Fruit fly (Drosophila melanogaster) whole organism, embryonic: ENCODE results near the gene Acat1.
A peak's percentile ranks its signal among the peaks of the same experiment; 100 is the strongest.

Experiments used
- Bdp1 ChIP-seq: fragments of 200-800 bp; sonication (Bioruptor generic); optimal IDR thresholded peaks from 3 replicates; lab custom pipeline; 2016; ENCODE audit warnings: missing biosample characterization, missing genetic modification characterization
- CG10274 ChIP-seq: fragments of 200-800 bp; sonication (Bioruptor generic); optimal IDR thresholded peaks from 3 replicates; lab custom pipeline; 2017; ENCODE audit warnings: missing biosample characterization, mild to moderate bottlenecking, missing genetic modification characterization
- CG11085 ChIP-seq: fragments of 200-800 bp; sonication (Bioruptor generic); IDR thresholded peaks from 2 replicates; pipeline ENCODE4 v1.3.6; 2022; ENCODE audit warnings: missing biosample characterization, missing genetic modification characterization
- CG12104 ChIP-seq: fragments of 200-800 bp; sonication (Bioruptor generic); optimal IDR thresholded peaks from 3 replicates; lab custom pipeline; 2016; ENCODE audit warnings: missing biosample characterization, missing genetic modification characterization
- CG12744 ChIP-seq: fragments of 200-800 bp; sonication (Bioruptor generic); optimal IDR thresholded peaks from 2 replicates; lab custom pipeline; 2016; ENCODE audit warnings: missing biosample characterization, missing genetic modification characterization
- CG32767 ChIP-seq: fragments of 200-800 bp; sonication (Bioruptor generic); IDR thresholded peaks from 2 replicates; pipeline ENCODE4 v1.3.6; 2022; ENCODE audit warnings: missing biosample characterization, missing genetic modification characterization
- CG3995 ChIP-seq: fragments of 200-800 bp; sonication (Bioruptor generic); optimal IDR thresholded peaks from 3 replicates; lab custom pipeline; 2016; ENCODE audit warnings: missing biosample characterization, missing genetic modification characterization
- CG6254 ChIP-seq: fragments of 200-800 bp; sonication (Bioruptor generic); optimal IDR thresholded peaks from 3 replicates; lab custom pipeline; 2017; ENCODE audit warnings: mild to moderate bottlenecking, missing biosample characterization, missing genetic modification reagents, missing genetic modification characterization
- CrebB ChIP-seq: fragments of 200-800 bp; sonication (Bioruptor generic); optimal IDR thresholded peaks from 3 replicates; lab custom pipeline; 2018; ENCODE audit warnings: missing biosample characterization, mild to moderate bottlenecking, missing genetic modification characterization
- D19B ChIP-seq: fragments of 200-800 bp; sonication (Bioruptor generic); optimal IDR thresholded peaks from 2 replicates; lab custom pipeline; 2017; ENCODE audit warnings: missing biosample characterization, mild to moderate bottlenecking, missing genetic modification characterization
- Dek ChIP-seq: fragments of 200-800 bp; sonication (Bioruptor generic); optimal IDR thresholded peaks from 3 replicates; lab custom pipeline; 2019; ENCODE audit warnings: missing biosample characterization, mild to moderate bottlenecking, missing genetic modification characterization, moderate library complexity
- Dfd ChIP-seq, 2 experiments: fragments of >200 bp; optimal IDR thresholded peaks; 2 replicates each; lab custom pipeline; 2017; ENCODE audit warnings: missing biosample characterization in 2 of 2, missing genetic modification characterization in 2 of 2
- Dll ChIP-seq: fragments of 200-800 bp; sonication (Bioruptor generic); IDR thresholded peaks from 4 replicates; pipeline ENCODE4 v1.3.6; 2022; ENCODE audit warnings: missing biosample characterization, missing genetic modification characterization; ENCODE audit not compliant: partially characterized antibody
- Elba2 ChIP-seq: fragments of 200-800 bp; sonication (Bioruptor generic); optimal IDR thresholded peaks from 3 replicates; lab custom pipeline; 2016; ENCODE audit warnings: missing biosample characterization, missing genetic modification characterization
- Gsc ChIP-seq: fragments of 200-800 bp; sonication (Bioruptor generic); IDR thresholded peaks from 2 replicates; pipeline ENCODE4 v1.3.6; 2022; ENCODE audit warnings: missing biosample characterization, missing genetic modification characterization
- HLH4C ChIP-seq: fragments of 200-800 bp; sonication (Bioruptor generic); IDR thresholded peaks from 3 replicates; pipeline ENCODE4 v1.3.6; 2022; ENCODE audit warnings: missing biosample characterization, missing genetic modification characterization; ENCODE audit not compliant: partially characterized antibody
- MBD-R2 ChIP-seq: fragments of 200-800 bp; sonication (Bioruptor generic); IDR thresholded peaks from 2 replicates; pipeline ENCODE4 v1.3.6; 2022; ENCODE audit warnings: missing biosample characterization, missing genetic modification characterization
- Mes4 ChIP-seq: fragments of 200-800 bp; sonication (Bioruptor generic); optimal IDR thresholded peaks from 2 replicates; lab custom pipeline; 2016; ENCODE audit warnings: missing biosample characterization, missing genetic modification characterization
- NFAT ChIP-seq: fragments of 200-800 bp; sonication (Bioruptor generic); IDR thresholded peaks from 2 replicates; pipeline ENCODE4 v1.3.6; 2022; ENCODE audit warnings: missing biosample characterization, missing genetic modification characterization
- NfI ChIP-seq: fragments of 200-800 bp; sonication (Bioruptor generic); optimal IDR thresholded peaks from 3 replicates; lab custom pipeline; 2018; ENCODE audit warnings: missing biosample characterization, mild to moderate bottlenecking, missing genetic modification characterization, moderate library complexity
- Sry-δ ChIP-seq: fragments of 200-800 bp; sonication (Bioruptor generic); optimal IDR thresholded peaks from 2 replicates; lab custom pipeline; 2016; ENCODE audit warnings: missing biosample characterization, missing genetic modification characterization
- ac ChIP-seq: fragments of 200-800 bp; sonication (Bioruptor generic); optimal IDR thresholded peaks from 3 replicates; lab custom pipeline; 2017; ENCODE audit warnings: missing biosample characterization, mild to moderate bottlenecking, missing genetic modification characterization
- ap ChIP-seq: fragments of 200-800 bp; sonication (Bioruptor generic); IDR thresholded peaks from 2 replicates; pipeline ENCODE4 v1.3.6; 2022; ENCODE audit warnings: missing biosample characterization, missing genetic modification characterization
- az2 ChIP-seq: fragments of 200-800 bp; sonication (Bioruptor generic); optimal IDR thresholded peaks from 3 replicates; lab custom pipeline; 2016; ENCODE audit warnings: missing biosample characterization, missing genetic modification characterization
- bbx ChIP-seq: fragments of 200-800 bp; sonication (Bioruptor generic); IDR thresholded peaks from 2 replicates; pipeline ENCODE4 v1.3.6; 2022; ENCODE audit warnings: missing biosample characterization, missing genetic modification characterization; ENCODE audit not compliant: partially characterized antibody
- bcd ChIP-seq: fragments of 200-800 bp; sonication (Bioruptor generic); optimal IDR thresholded peaks from 2 replicates; lab custom pipeline; 2017; ENCODE audit warnings: missing biosample characterization, mild to moderate bottlenecking, missing genetic modification characterization
- bowl ChIP-seq: fragments of 200-800 bp; sonication (Bioruptor generic); IDR thresholded peaks from 2 replicates; pipeline ENCODE4 v1.3.6; 2022; ENCODE audit warnings: missing biosample characterization, missing genetic modification characterization
- cas ChIP-seq: fragments of 200-800 bp; sonication (Bioruptor generic); IDR thresholded peaks from 2 replicates; pipeline ENCODE4 v1.3.6; 2022; ENCODE audit warnings: missing biosample characterization, missing genetic modification characterization
- cato ChIP-seq: fragments of 200-800 bp; sonication (Bioruptor generic); optimal IDR thresholded peaks from 2 replicates; lab custom pipeline; 2016; ENCODE audit warnings: missing biosample characterization, missing genetic modification characterization, borderline replicate concordance
- caup ChIP-seq: fragments of 200-800 bp; sonication (Bioruptor generic); optimal IDR thresholded peaks from 3 replicates; lab custom pipeline; 2017; ENCODE audit warnings: missing biosample characterization, mild to moderate bottlenecking, missing genetic modification characterization, moderate library complexity; ENCODE audit not compliant: severe bottlenecking
- dmrt11E ChIP-seq: fragments of 200-800 bp; sonication (Bioruptor generic); optimal IDR thresholded peaks from 3 replicates; lab custom pipeline; 2018; ENCODE audit warnings: missing biosample characterization, mild to moderate bottlenecking, missing genetic modification characterization, moderate library complexity
- gce ChIP-seq: fragments of 200-800 bp; sonication (Bioruptor generic); IDR thresholded peaks from 3 replicates; pipeline ENCODE4 v1.3.6; 2022; ENCODE audit warnings: missing biosample characterization, missing genetic modification characterization
- gcm ChIP-seq: fragments of 200-800 bp; sonication (Bioruptor generic); optimal IDR thresholded peaks from 2 replicates; lab custom pipeline; 2019; ENCODE audit warnings: missing biosample characterization, mild to moderate bottlenecking, missing genetic modification characterization, moderate library complexity
- gro ChIP-seq: fragments of 200-800 bp; sonication (Bioruptor generic); optimal IDR thresholded peaks from 2 replicates; lab custom pipeline; 2016; ENCODE audit warnings: missing biosample characterization, missing genetic modification characterization
- ind ChIP-seq: fragments of 200-800 bp; sonication (Bioruptor generic); optimal IDR thresholded peaks from 3 replicates; lab custom pipeline; 2016; ENCODE audit warnings: missing biosample characterization, missing genetic modification characterization
- kah ChIP-seq: fragments of 200-800 bp; sonication (Bioruptor generic); optimal IDR thresholded peaks from 2 replicates; lab custom pipeline; 2018; ENCODE audit warnings: missing biosample characterization, mild to moderate bottlenecking, missing genetic modification characterization
- knrl ChIP-seq: fragments of 200-800 bp; sonication (Bioruptor generic); IDR thresholded peaks from 3 replicates; pipeline ENCODE4 v1.3.6; 2022; ENCODE audit warnings: missing biosample characterization, missing genetic modification characterization; ENCODE audit not compliant: partially characterized antibody
- lilli ChIP-seq: fragments of 200-800 bp; sonication (Bioruptor generic); optimal IDR thresholded peaks from 3 replicates; lab custom pipeline; 2016; ENCODE audit warnings: missing biosample characterization, missing genetic modification characterization
- oc ChIP-seq: fragments of 200-800 bp; sonication (Bioruptor generic); optimal IDR thresholded peaks from 2 replicates; lab custom pipeline; 2018; ENCODE audit warnings: missing biosample characterization, mild to moderate bottlenecking, missing genetic modification characterization, moderate library complexity
- psq ChIP-seq: fragments of 200-800 bp; sonication (Bioruptor generic); optimal IDR thresholded peaks from 2 replicates; lab custom pipeline; 2017; ENCODE audit warnings: missing biosample characterization, missing genetic modification characterization
- ro ChIP-seq: fragments of 200-800 bp; sonication (Bioruptor generic); IDR thresholded peaks from 2 replicates; pipeline ENCODE4 v1.3.6; 2022; ENCODE audit warnings: missing biosample characterization, missing genetic modification characterization
- sc ChIP-seq, 3 experiments: fragments of >200 bp in 2 of 3; fragments of 200-800 bp in 1 of 3; sonication (Bioruptor generic) in 1 of 3; optimal IDR thresholded peaks; 2 replicates in 2 of 3; 3 replicates in 1 of 3; lab custom pipeline; 2017; ENCODE audit warnings: mild to moderate bottlenecking in 1 of 3, missing biosample characterization in 1 of 3, missing genetic modification characterization in 1 of 3, missing genetic modification reagents in 1 of 3
- sd ChIP-seq: fragments of 200-800 bp; sonication (Bioruptor generic); optimal IDR thresholded peaks from 3 replicates; lab custom pipeline; 2018; ENCODE audit warnings: missing biosample characterization, mild to moderate bottlenecking, missing genetic modification characterization, moderate library complexity
- slp2 ChIP-seq: fragments of 200-800 bp; sonication (Bioruptor generic); optimal IDR thresholded peaks from 2 replicates; lab custom pipeline; 2016; ENCODE audit warnings: missing biosample characterization, missing genetic modification characterization
- ssp ChIP-seq: fragments of 200-800 bp; sonication (Bioruptor generic); IDR thresholded peaks from 2 replicates; pipeline ENCODE4 v1.3.6; 2022; ENCODE audit warnings: missing biosample characterization, missing genetic modification characterization
- sug ChIP-seq: fragments of 200-800 bp; optimal IDR thresholded peaks from 2 replicates; lab custom pipeline; 2019; ENCODE audit warnings: missing biosample characterization, mild to moderate bottlenecking, missing genetic modification characterization, moderate library complexity
- tup ChIP-seq: fragments of 200-800 bp; sonication (Bioruptor generic); optimal IDR thresholded peaks from 2 replicates; lab custom pipeline; 2016; ENCODE audit warnings: missing biosample characterization, mild to moderate bottlenecking, missing genetic modification characterization, moderate library complexity
- unc-4 ChIP-seq: fragments of 200-800 bp; sonication (Bioruptor generic); IDR thresholded peaks from 2 replicates; pipeline ENCODE4 v1.3.6; 2022; ENCODE audit warnings: missing biosample characterization, missing genetic modification characterization; ENCODE audit not compliant: partially characterized antibody
- unpg ChIP-seq: fragments of 200-800 bp; sonication (Bioruptor generic); optimal IDR thresholded peaks from 3 replicates; lab custom pipeline; 2018; ENCODE audit warnings: missing biosample characterization, mild to moderate bottlenecking, missing genetic modification characterization, moderate library complexity

Acat1 gene

DNA sequence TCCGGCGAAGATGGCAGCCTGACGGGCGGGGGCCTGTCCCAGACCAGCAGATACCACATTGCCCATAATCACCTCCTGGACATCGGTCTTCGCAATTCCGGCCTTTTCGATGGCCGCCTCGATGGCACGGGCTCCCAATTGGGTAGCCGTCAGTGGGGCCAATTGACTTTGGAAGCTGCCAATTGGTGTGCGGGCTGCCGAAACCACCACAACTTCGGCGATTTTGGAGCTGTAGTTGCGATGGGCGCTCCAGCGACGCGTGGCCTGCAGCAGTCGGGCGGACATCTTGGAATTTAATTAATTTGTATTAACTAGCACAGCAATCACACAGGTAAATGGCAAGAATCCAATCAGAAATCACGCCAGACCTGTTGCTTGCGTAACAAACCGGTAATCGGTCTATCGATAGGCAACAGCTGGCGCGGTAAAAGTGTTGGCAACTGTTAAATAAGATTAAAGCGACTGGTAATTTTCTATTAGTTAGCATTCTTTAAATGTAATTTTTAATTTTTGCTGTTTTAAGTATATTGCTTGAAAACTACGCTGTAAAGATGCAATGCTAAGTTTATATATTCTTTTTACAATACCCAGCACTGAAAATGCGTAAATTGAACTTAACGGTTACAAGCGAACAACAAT, at the start of gene Acat1 (continued):
- TF ChIP-seq CG6254 (GFP tag; lab: Kevin White, UChicago) (no peak), ind (GFP tag; lab: Kevin White, UChicago) (peak; percentile 56), D19B (GFP tag; lab: Kevin White, UChicago) (no peak), sug (no peak), CG10274 (GFP tag; lab: Kevin White, UChicago) (no peak), NFAT (GFP tag; lab: Robert Waterston, UW) (no peak), ro (GFP tag; lab: Robert Waterston, UW) (no peak), ssp (GFP tag; lab: Robert Waterston, UW) (no peak; the same call in 1 of the 2 replicates), cato (GFP tag; lab: Kevin White, UChicago) (peak; percentile 12), CG11085 (GFP tag; lab: Robert Waterston, UW) (no peak), tup (GFP tag; lab: Kevin White, UChicago) (no peak), gce (GFP tag; lab: Robert Waterston, UW) (no peak), az2 (GFP tag; lab: Kevin White, UChicago) (peak; percentile 49), unpg (no peak), ac (GFP tag; lab: Kevin White, UChicago) (no peak), Bdp1 (GFP tag; lab: Kevin White, UChicago) (no peak), CG32767 (GFP tag; lab: Robert Waterston, UW) (no peak), MBD-R2 (GFP tag; lab: Robert Waterston, UW) (peak; percentile 60; the same call in 1 of the 2 replicates), gro (GFP tag; lab: Kevin White, UChicago) (no peak), CrebB (tag; lab: Kevin White, UChicago) (no peak), CG3995 (peak; percentile 39), unc-4 (GFP tag; lab: Robert Waterston, UW) (peak; percentile 50; the same call in 1 of the 2 replicates), bcd (peak; percentile 42), knrl (GFP tag; lab: Robert Waterston, UW) (peak; percentile 35; the same call in 1 of the 3 replicates), kah (GFP tag; lab: Kevin White, UChicago) (peak; percentile 43), caup (GFP tag; lab: Kevin White, UChicago) (peak; percentile 65), bowl (GFP tag; lab: Robert Waterston, UW) (no peak), oc (tag; lab: Kevin White, UChicago) (no peak), Dll (peak; percentile 61; the same call in 3 of the 4 replicates), Sry-δ (GFP tag; lab: Kevin White, UChicago) (peak; percentile 42), gcm (GFP tag; lab: Kevin White, UChicago) (peak; percentile 8), sc (optimal IDR thresholded peaks at IDR 0.05; lab: Kevin White, UChicago) (no peak), sc (GFP tag; optimal IDR thresholded peaks at IDR 0.05; lab: Kevin White, UChicago) (no peak), dmrt11E (tag; lab: Kevin White, UChicago) (peak; percentile 51), Mes4 (no peak), Dek (tag; lab: Kevin White, UChicago) (no peak), Dfd (GFP tag; optimal IDR thresholded peaks at IDR 0.05; lab: Kevin White, UChicago) (no peak), lilli (peak; percentile 80), ap (GFP tag; lab: Robert Waterston, UW) (no peak), slp2 (no peak), cas (GFP tag; lab: Robert Waterston, UW) (no peak), Elba2 (GFP tag; lab: Kevin White, UChicago) (peak; percentile 91), CG12104 (GFP tag; lab: Kevin White, UChicago) (no peak), sd (tag; lab: Kevin White, UChicago) (no peak), bbx (GFP tag; lab: Robert Waterston, UW) (0 out of 2 replicates have a peak, but pooled peaks have one; percentile 14), NfI (GFP tag; lab: Kevin White, UChicago) (peak; percentile 48), Gsc (GFP tag; lab: Robert Waterston, UW) (no peak), CG12744 (peak; percentile 28), HLH4C (GFP tag; lab: Robert Waterston, UW) (0 out of 3 replicates have a peak, but pooled peaks have one; percentile 42), psq (no peak)
